Worm (Caenorhabditis elegans): Measurements from ENCODE around the gene F54E2.5.

The F54E2.5 gene

DNA sequence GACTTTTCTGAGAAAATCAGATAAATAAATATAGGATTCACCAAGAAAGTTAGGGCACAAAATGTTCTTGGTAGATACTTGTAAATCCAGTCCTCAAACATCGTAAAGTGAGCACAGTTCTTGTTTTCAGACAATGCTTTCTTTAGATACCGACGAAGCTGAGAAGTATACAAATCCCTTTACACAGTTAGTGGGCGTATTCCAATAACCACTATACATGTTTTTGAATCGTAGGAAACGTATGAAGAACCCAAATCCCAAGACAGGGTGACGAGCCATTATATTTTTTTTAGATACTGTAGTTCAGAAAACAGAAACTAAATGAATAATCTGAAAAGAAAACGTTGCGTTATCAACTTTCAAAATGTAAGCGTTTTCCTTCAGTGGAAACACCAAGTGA is 29.9 kb upstream of the F54E2.5 start, which contains the start of gene srj-44:
Gene srj-44, minus strand, starts transcription at position 101 of the 400 bp plus-strand sequence.
- TF ChIP-seq F49E8.2 (tag; optimal IDR thresholded peaks at IDR 0.05; ENCODE audit: borderline replicate concordance) = no peak

DNA sequence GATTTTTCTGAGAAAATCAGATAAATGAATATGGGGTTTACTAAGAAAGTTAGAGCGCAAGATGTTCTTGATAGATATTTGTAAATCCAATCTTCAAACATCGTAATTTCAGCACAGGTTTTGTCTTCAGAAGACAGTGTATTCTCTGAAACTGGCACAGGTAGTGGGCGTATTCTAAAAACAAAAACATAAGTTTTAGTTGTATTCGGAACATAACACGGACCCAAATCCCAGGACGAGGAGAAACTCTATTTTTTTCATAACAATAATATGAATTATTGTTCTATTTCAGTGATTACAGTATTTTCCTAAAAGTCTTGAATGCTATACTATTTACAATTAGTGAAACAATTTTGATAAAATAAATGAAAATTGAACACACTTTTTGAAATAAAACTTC is 20.6 kb upstream of the F54E2.5 start, which contains the start of gene srj-45:
Gene srj-45, minus strand, starts transcription at position 101 of the 400 bp plus-strand sequence.
- TF ChIP-seq unc-130 (GFP tag; optimal IDR thresholded peaks at IDR 0.05) (no peak), Y5F2A.4 (GFP tag; optimal IDR thresholded peaks at IDR 0.05) (no peak), cey-2 (tag; optimal IDR thresholded peaks at IDR 0.05; ENCODE audit: borderline replicate concordance, insufficient read depth) (no peak), R02D3.7 (tag; optimal IDR thresholded peaks at IDR 0.05) (no peak), saeg-2 (GFP tag; IDR thresholded peaks at IDR 0.05) (no peak), dpl-1 (GFP tag; optimal IDR thresholded peaks at IDR 0.05) (no peak), ztf-11 (tag; optimal IDR thresholded peaks at IDR 0.05) (no peak), zip-11 (GFP tag; IDR thresholded peaks at IDR 0.05) (no peak), unc-39 (tag; optimal IDR thresholded peaks at IDR 0.05) (no peak), egl-43 (GFP tag; IDR thresholded peaks at IDR 0.05) (no peak), Y75B8A.6 (GFP tag; IDR thresholded peaks at IDR 0.05) (no peak), vab-7 (GFP tag; IDR thresholded peaks at IDR 0.05) (no peak), lir-3 (tag; optimal IDR thresholded peaks at IDR 0.05) (no peak)

DNA sequence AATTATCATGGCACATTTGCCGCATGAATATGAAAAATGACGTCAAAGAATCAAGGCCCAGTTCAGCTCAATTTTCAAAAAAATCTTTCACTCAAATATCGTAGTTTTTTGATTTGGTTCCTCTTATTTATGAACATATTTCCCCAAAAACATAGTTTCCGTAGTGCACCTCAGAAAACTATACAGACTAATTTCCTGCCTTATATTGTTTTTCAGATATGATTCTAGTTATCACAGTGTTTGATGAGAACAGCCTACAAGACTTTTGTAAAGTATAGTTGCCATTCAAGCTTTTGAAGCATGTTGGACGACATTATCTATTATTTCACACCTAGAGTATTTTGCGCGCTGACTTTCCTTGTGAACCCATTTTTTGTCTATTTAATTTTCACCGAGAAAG is 16.8 kb upstream of the F54E2.5 start, which contains the start of gene srj-50:
Gene srj-50, plus strand, starts transcription at position 301 of the 400 bp plus-strand sequence.
- TF ChIP-seq sdz-12 (GFP tag; optimal IDR thresholded peaks at IDR 0.05) (no peak), lim-7 (GFP tag; IDR thresholded peaks at IDR 0.05) (no peak), ztf-7 (tag; optimal IDR thresholded peaks at IDR 0.05) (no peak), F44E2.7 (GFP tag; IDR thresholded peaks at IDR 0.05) (no peak), mes-2 (tag; optimal IDR thresholded peaks at IDR 0.05; ENCODE audit: poor library complexity, severe bottlenecking) (no peak), vab-7 (GFP tag; IDR thresholded peaks at IDR 0.05) (no peak), lsy-2 (tag; optimal IDR thresholded peaks at IDR 0.05) (no peak)

DNA sequence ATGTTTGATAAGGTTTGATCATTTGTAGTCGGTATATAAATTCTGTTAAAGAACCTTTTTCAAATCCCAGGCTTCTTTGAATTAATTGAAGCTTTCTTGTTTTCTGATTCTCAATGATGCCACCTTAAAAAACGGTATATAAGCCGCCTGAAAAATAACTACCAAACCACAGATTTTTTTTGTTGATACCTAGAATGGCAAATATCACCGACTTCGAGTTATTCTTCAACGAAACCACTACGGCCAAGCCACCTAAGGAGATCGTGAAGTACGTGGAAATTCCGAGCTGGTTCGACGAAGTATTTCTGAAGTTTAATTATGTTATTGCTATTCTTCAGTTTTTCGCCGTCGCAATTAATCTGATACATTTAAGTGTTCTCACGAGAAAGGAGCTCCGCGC is 15.0 kb upstream of the F54E2.5 start, which contains the start of gene srw-2:
Gene srw-2, plus strand, starts transcription at position 62 of the 400 bp plus-strand sequence.
- TF ChIP-seq unc-62 (GFP tag; optimal IDR thresholded peaks at IDR 0.05 in 1 of 2) = peak in 1 of 2 experiments; percentile 90
- TF ChIP-seq unc-62 (tag; optimal IDR thresholded peaks at IDR 0.05) = no peak
- no peak for TF ChIP-seq attf-4 (tag; optimal IDR thresholded peaks at IDR 0.05)

DNA sequence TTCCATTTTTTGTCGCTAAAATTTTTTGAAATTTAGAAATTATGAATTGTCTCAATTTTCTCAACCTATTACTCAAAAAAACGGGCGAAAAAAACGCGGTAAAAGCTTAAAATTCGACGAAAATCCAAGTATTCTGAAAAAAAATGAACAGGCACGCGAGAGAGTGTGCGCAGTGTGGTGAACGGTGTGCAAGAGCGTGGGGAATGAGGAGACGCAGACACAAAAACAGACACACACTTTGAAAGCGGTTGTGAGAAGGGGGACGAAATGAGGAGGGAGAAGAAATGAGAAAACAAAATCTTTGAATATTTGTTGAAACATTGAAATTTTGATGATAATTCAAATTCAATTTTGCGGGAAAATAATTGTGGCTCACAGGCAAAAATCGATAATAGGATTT is 11.0 kb upstream of the F54E2.5 start, which contains the start of gene T03D3.5:
Gene T03D3.5, minus strand, starts transcription at position 21 of the 400 bp plus-strand sequence.
- TF ChIP-seq daf-12 (tag; optimal IDR thresholded peaks at IDR 0.05) (no peak), D1046.2 (GFP tag; IDR thresholded peaks at IDR 0.05) (no peak), duxl-1 (tag; optimal IDR thresholded peaks at IDR 0.05; ENCODE audit: poor library complexity) (peak; percentile 50), set-16 (GFP tag; IDR thresholded peaks at IDR 0.05) (no peak), T20F7.1 (GFP tag; optimal IDR thresholded peaks at IDR 0.05) (no peak), nhr-237 (tag; optimal IDR thresholded peaks at IDR 0.05) (no peak), ztf-11 (tag; optimal IDR thresholded peaks at IDR 0.05) (no peak)

DNA sequence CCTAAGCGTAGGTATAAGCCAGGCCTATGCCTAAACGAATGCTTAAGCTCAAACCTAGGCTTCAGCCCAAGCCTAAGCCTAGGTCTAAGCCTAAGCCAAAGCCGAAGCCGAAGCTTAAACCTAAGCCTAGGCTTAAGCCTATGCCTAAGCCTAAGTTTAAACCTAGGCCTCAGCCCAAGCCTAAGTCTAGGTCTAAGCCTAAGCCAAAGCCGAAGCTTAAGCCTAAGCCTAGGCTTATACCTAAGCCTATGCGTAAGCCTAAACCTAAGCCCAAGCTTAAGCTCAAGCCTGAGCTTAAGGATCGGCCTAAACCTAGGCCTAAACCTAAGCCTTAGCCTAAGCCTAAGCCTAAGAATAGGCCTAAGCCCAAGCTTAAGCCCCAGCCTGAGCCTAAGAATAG is 10.1 kb upstream of the F54E2.5 start:
- TF ChIP-seq ceh-20 (GFP tag; IDR thresholded peaks at IDR 0.05) (no peak), rbr-2 (tag; optimal IDR thresholded peaks at IDR 0.05) (no peak), lir-3 (tag; optimal IDR thresholded peaks at IDR 0.05) (no peak), arid-1 (GFP tag; conservative IDR thresholded peaks at IDR 0.05) (no peak)

Measured in whole organism, L4 larva.